Fruit fly (Drosophila melanogaster) whole organism, prepupa: ENCODE measurements around the gene Dad.

Experiments
- CG6854 ChIP-seq: fragments of 200-800 bp; sonication (Bioruptor generic); optimal IDR thresholded peaks from 2 replicates; lab custom pipeline; 2017; ENCODE audit warnings: missing biosample characterization, mild to moderate bottlenecking, missing genetic modification characterization
- CG7368 ChIP-seq: fragments of 200-800 bp; sonication (Bioruptor generic); optimal IDR thresholded peaks from 3 replicates; lab custom pipeline; 2016; ENCODE audit warnings: missing biosample characterization, missing genetic modification characterization
- Sox102F ChIP-seq: fragments of 200-800 bp; sonication (Bioruptor generic); optimal IDR thresholded peaks from 2 replicates; lab custom pipeline; 2016; ENCODE audit warnings: missing biosample characterization, mild to moderate bottlenecking, missing genetic modification characterization
- cyc ChIP-seq: fragments of 200-800 bp; sonication (Bioruptor generic); optimal IDR thresholded peaks from 3 replicates; lab custom pipeline; 2016; ENCODE audit warnings: missing biosample characterization, missing genetic modification characterization

DNA sequence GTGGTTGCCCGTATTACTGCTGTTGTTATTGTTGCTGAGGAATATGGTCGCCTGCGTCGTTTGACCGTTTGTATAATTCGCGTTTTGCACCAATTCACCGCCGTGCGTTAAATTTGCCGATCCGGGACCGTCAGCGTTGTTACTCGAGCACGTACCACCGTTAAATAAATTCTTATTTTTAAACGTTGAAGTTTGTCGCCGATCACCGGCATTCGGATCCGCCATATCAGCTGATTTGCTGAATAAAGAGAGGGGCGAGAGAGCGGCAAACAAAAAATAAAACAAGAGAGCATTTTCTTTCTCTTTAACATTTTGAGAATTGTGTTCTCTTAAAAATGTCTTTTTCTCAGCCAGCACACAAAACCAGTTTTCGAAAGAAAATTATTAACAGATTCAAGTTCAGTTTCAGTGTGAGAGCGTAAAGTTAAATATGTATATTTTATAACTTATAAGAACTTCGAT is 65.1 kb downstream of the Dad start:
- peak; percentile 68 for TF ChIP-seq Sox102F (GFP tag; lab: Kevin White, UChicago)
- TF ChIP-seq cyc (GFP tag; lab: Kevin White, UChicago) = no peak
- TF ChIP-seq CG6854 = peak; percentile 81
- no peak for TF ChIP-seq CG7368 (GFP tag; lab: Kevin White, UChicago)
